Worm (Caenorhabditis elegans) whole organism, midembryonic: Measurements from ENCODE around the gene C13E3.1.

Experiments
- T22C8.4 ChIP-seq: fragments of 200-800 bp; sonication (Bioruptor generic); IDR thresholded peaks from 2 replicates; pipeline ENCODE4 v1.3.6; 2022; ENCODE audit warnings: missing genetic modification characterization, missing compliant biosample characterization
- cog-1 ChIP-seq: sonication (generic microtip); optimal IDR thresholded peaks from 2 replicates; lab custom pipeline; 2016; ENCODE audit warnings: missing genetic modification characterization, missing compliant biosample characterization
- flt-1 ChIP-seq: fragments of 200-800 bp; sonication (Bioruptor generic); IDR thresholded peaks from 2 replicates; pipeline ENCODE4 v1.3.6; 2022; ENCODE audit warnings: missing genetic modification characterization, missing compliant biosample characterization
- klf-2 ChIP-seq: fragments of 200-800 bp; sonication (Bioruptor generic); conservative IDR thresholded peaks from 2 replicates; pipeline ENCODE4 v1.3.6; 2022; ENCODE audit warnings: missing genetic modification reagents, missing genetic modification characterization, missing compliant biosample characterization
- med-1 ChIP-seq: sonication (generic microtip); optimal IDR thresholded peaks from 2 replicates; lab custom pipeline; 2017; ENCODE audit warnings: missing genetic modification characterization, mild to moderate bottlenecking, missing compliant biosample characterization, antibody characterized with exemption, missing genetic modification reagents; ENCODE audit not compliant: insufficient read depth
- ref-1 ChIP-seq: fragments of 200-800 bp; sonication (Bioruptor generic); conservative IDR thresholded peaks from 2 replicates; pipeline ENCODE4 v1.3.6; 2022; ENCODE audit warnings: missing genetic modification reagents, missing genetic modification characterization, missing compliant biosample characterization
- tab-1 ChIP-seq: fragments of 200-800 bp; sonication (Bioruptor generic); IDR thresholded peaks from 2 replicates; pipeline ENCODE4 v1.3.6; 2022; ENCODE audit warnings: missing genetic modification characterization, missing compliant biosample characterization
- ztf-23 ChIP-seq: fragments of 200-800 bp; sonication (Bioruptor generic); IDR thresholded peaks from 2 replicates; pipeline ENCODE4 v1.3.6; 2022; ENCODE audit warnings: missing genetic modification reagents, missing genetic modification characterization, missing compliant biosample characterization
- ztf-29 ChIP-seq: fragments of 200-800 bp; sonication (Bioruptor generic); IDR thresholded peaks from 2 replicates; pipeline ENCODE4 v1.3.6; 2022; ENCODE audit warnings: missing genetic modification reagents, missing genetic modification characterization, missing compliant biosample characterization

Gene C13E3.1

ce11 chrX:8891393-8891953, 1.4 kb upstream of the C13E3.1 start:
- TF ChIP-seq ref-1 (GFP tag; lab: Robert Waterston, UW) (no peak), ztf-29 (no peak), T22C8.4 (GFP tag; lab: Robert Waterston, UW) (no peak), tab-1 (GFP tag; lab: Robert Waterston, UW) (no peak)

ce11 chrX:8902920-8903319, 10.0 kb downstream of the C13E3.1 start:
- TF ChIP-seq ztf-29 (no peak), klf-2 (GFP tag; lab: Robert Waterston, UW) (no peak), ztf-23 (no peak), ref-1 (GFP tag; lab: Robert Waterston, UW) (no peak), T22C8.4 (GFP tag; lab: Robert Waterston, UW) (no peak), med-1 (no peak), flt-1 (no peak), cog-1 (no peak), tab-1 (GFP tag; lab: Robert Waterston, UW) (no peak)

- TF ChIP-seq ref-1 (GFP tag; lab: Robert Waterston, UW) (no peak), ztf-29 (no peak), med-1 (no peak)
Observed at ce11 chrX:8905089-8905488, 12.2 kb downstream of the C13E3.1 start, which contains the start of gene ensh-1. TSS of gene ensh-1 (plus strand) at chrX:8905389.

ce11 chrX:8911077-8911476, 18.2 kb downstream of the C13E3.1 start, which contains the start of gene cyn-8:
TSS of gene cyn-8 (plus strand) at chrX:8911293.
- TF ChIP-seq tab-1 (GFP tag; lab: Robert Waterston, UW) (0 out of 2 replicates have a peak, but pooled peaks have one; percentile 32), ref-1 (GFP tag; lab: Robert Waterston, UW) (no peak), flt-1 (no peak)

- TF ChIP-seq cog-1 (no peak), ref-1 (GFP tag; lab: Robert Waterston, UW) (no peak), T22C8.4 (GFP tag; lab: Robert Waterston, UW) (no peak), ztf-29 (no peak), tab-1 (GFP tag; lab: Robert Waterston, UW) (no peak), flt-1 (no peak), med-1 (no peak), ztf-23 (no peak), klf-2 (GFP tag; lab: Robert Waterston, UW) (no peak)
Observed at ce11 chrX:8917730-8918129, 24.8 kb downstream of the C13E3.1 start.

- TF ChIP-seq ztf-29: no peak
- no peak for TF ChIP-seq ref-1 (GFP tag; lab: Robert Waterston, UW)
- no peak for TF ChIP-seq T22C8.4 (GFP tag; lab: Robert Waterston, UW)
- TF ChIP-seq cog-1: no peak
- no peak for TF ChIP-seq klf-2 (GFP tag; lab: Robert Waterston, UW)
- no peak for TF ChIP-seq flt-1
Observed at ce11 chrX:8918792-8919191, 25.9 kb downstream of the C13E3.1 start.

ce11 chrX:8919323-8919722, 26.4 kb downstream of the C13E3.1 start, which contains the start of gene nlp-14:
TSS of gene nlp-14 (minus strand) at chrX:8919423.
- no peak for TF ChIP-seq ztf-23
- TF ChIP-seq ztf-29: no peak
- no peak for TF ChIP-seq med-1
- TF ChIP-seq cog-1: no peak
- TF ChIP-seq T22C8.4 (GFP tag; lab: Robert Waterston, UW): no peak
- no peak for TF ChIP-seq flt-1
- TF ChIP-seq tab-1 (GFP tag; lab: Robert Waterston, UW): no peak
- TF ChIP-seq ref-1 (GFP tag; lab: Robert Waterston, UW): no peak
- no peak for TF ChIP-seq klf-2 (GFP tag; lab: Robert Waterston, UW)

ce11 chrX:8921221-8921620, 28.3 kb downstream of the C13E3.1 start:
- TF ChIP-seq tab-1 (GFP tag; lab: Robert Waterston, UW): no peak
- no peak for TF ChIP-seq cog-1
- no peak for TF ChIP-seq ref-1 (GFP tag; lab: Robert Waterston, UW)
- TF ChIP-seq ztf-23: no peak
- no peak for TF ChIP-seq T22C8.4 (GFP tag; lab: Robert Waterston, UW)
- TF ChIP-seq med-1: no peak
- TF ChIP-seq flt-1: no peak
- TF ChIP-seq ztf-29: no peak
- no peak for TF ChIP-seq klf-2 (GFP tag; lab: Robert Waterston, UW)

ce11 chrX:8925443-8925842, 32.5 kb downstream of the C13E3.1 start:
- TF ChIP-seq med-1 (no peak), ztf-29 (no peak), ref-1 (GFP tag; lab: Robert Waterston, UW) (peak; percentile 55), flt-1 (peak; percentile 79), T22C8.4 (GFP tag; lab: Robert Waterston, UW) (no peak), ztf-23 (no peak), tab-1 (GFP tag; lab: Robert Waterston, UW) (no peak; the same call in 1 of the 2 replicates), klf-2 (GFP tag; lab: Robert Waterston, UW) (peak; percentile 65; the same call in 1 of the 2 replicates), cog-1 (no peak)

- TF ChIP-seq cog-1 (no peak), flt-1 (no peak), med-1 (no peak), ztf-23 (no peak)
Observed at ce11 chrX:8926341-8926740, 33.4 kb downstream of the C13E3.1 start.

ce11 chrX:8926865-8927264, 34.0 kb downstream of the C13E3.1 start:
- TF ChIP-seq med-1 (no peak), ref-1 (GFP tag; lab: Robert Waterston, UW) (no peak), klf-2 (GFP tag; lab: Robert Waterston, UW) (no peak), ztf-23 (no peak), cog-1 (no peak), T22C8.4 (GFP tag; lab: Robert Waterston, UW) (no peak), flt-1 (no peak), ztf-29 (no peak), tab-1 (GFP tag; lab: Robert Waterston, UW) (no peak)
